Fruit fly (Drosophila melanogaster) whole organism, embryonic: ENCODE data around the gene CG44001.

Experiments
- B-H1 ChIP-seq: fragments of 200-800 bp; sonication (Bioruptor generic); IDR thresholded peaks from 3 replicates; pipeline ENCODE4 v1.3.6; 2022; ENCODE audit warnings: missing biosample characterization, missing genetic modification characterization
- B-H2 ChIP-seq: fragments of 200-800 bp; sonication (Bioruptor generic); optimal IDR thresholded peaks from 2 replicates; lab custom pipeline; 2018; ENCODE audit warnings: missing biosample characterization, mild to moderate bottlenecking, missing genetic modification characterization
- BtbVII ChIP-seq: fragments of 200-800 bp; sonication (Bioruptor generic); optimal IDR thresholded peaks from 3 replicates; lab custom pipeline; 2017; ENCODE audit warnings: missing biosample characterization, mild to moderate bottlenecking, missing genetic modification characterization
- CG10543 ChIP-seq: fragments of 200-800 bp; sonication (Bioruptor generic); optimal IDR thresholded peaks from 3 replicates; lab custom pipeline; 2017; ENCODE audit warnings: missing biosample characterization, mild to moderate bottlenecking, missing genetic modification characterization, moderate library complexity
- CG11504 ChIP-seq: fragments of 200-800 bp; sonication (Bioruptor generic); optimal IDR thresholded peaks from 3 replicates; lab custom pipeline; 2019; ENCODE audit warnings: missing biosample characterization, mild to moderate bottlenecking, missing genetic modification characterization, moderate library complexity
- CG12104 ChIP-seq: fragments of 200-800 bp; sonication (Bioruptor generic); optimal IDR thresholded peaks from 3 replicates; lab custom pipeline; 2016; ENCODE audit warnings: missing biosample characterization, missing genetic modification characterization
- CG12155 ChIP-seq: fragments of 200-800 bp; sonication (Bioruptor generic); optimal IDR thresholded peaks from 3 replicates; lab custom pipeline; 2016; ENCODE audit warnings: missing biosample characterization, missing genetic modification characterization
- CG14965 ChIP-seq: fragments of 200-800 bp; sonication (Bioruptor generic); optimal IDR thresholded peaks from 2 replicates; lab custom pipeline; 2016; ENCODE audit warnings: missing biosample characterization, missing genetic modification characterization, borderline replicate concordance
- CG17359 ChIP-seq: fragments of 200-800 bp; sonication (Bioruptor generic); optimal IDR thresholded peaks from 3 replicates; lab custom pipeline; 2018; ENCODE audit warnings: missing biosample characterization, mild to moderate bottlenecking, missing genetic modification characterization, moderate library complexity
- CG18011 ChIP-seq: fragments of 200-800 bp; sonication (Bioruptor generic); optimal IDR thresholded peaks from 2 replicates; lab custom pipeline; 2017; ENCODE audit warnings: missing biosample characterization, missing genetic modification characterization, mild to moderate bottlenecking, moderate library complexity, missing genotype
- CG18599 ChIP-seq: fragments of 200-800 bp; sonication (Bioruptor generic); optimal IDR thresholded peaks from 3 replicates; lab custom pipeline; 2017; ENCODE audit warnings: missing biosample characterization, missing genetic modification characterization, mild to moderate bottlenecking, moderate library complexity, missing genetic modification reagents
- CG2889 ChIP-seq: fragments of 200-800 bp; sonication (Bioruptor generic); IDR thresholded peaks from 3 replicates; pipeline ENCODE4 v1.3.6; 2022; ENCODE audit warnings: missing biosample characterization, missing genetic modification characterization
- CG30020 ChIP-seq: fragments of 200-800 bp; optimal IDR thresholded peaks from 2 replicates; lab custom pipeline; 2019; ENCODE audit warnings: missing biosample characterization, mild to moderate bottlenecking, missing genetic modification characterization, moderate library complexity
- CG4282 ChIP-seq: fragments of 200-800 bp; sonication (Bioruptor generic); optimal IDR thresholded peaks from 2 replicates; lab custom pipeline; 2016; ENCODE audit warnings: missing biosample characterization, missing genetic modification characterization
- CG4617 ChIP-seq: fragments of 200-800 bp; sonication (Bioruptor generic); optimal IDR thresholded peaks from 3 replicates; lab custom pipeline; 2016; ENCODE audit warnings: missing biosample characterization, missing genetic modification characterization, borderline replicate concordance
- CG5245 ChIP-seq: fragments of 200-800 bp; sonication (Bioruptor generic); optimal IDR thresholded peaks from 3 replicates; lab custom pipeline; 2016; ENCODE audit warnings: missing biosample characterization, missing genetic modification characterization
- CG6791 ChIP-seq: fragments of 200-800 bp; sonication (Bioruptor generic); IDR thresholded peaks from 3 replicates; pipeline ENCODE4 v1.3.6; 2022; ENCODE audit warnings: missing biosample characterization, missing genetic modification characterization; ENCODE audit not compliant: partially characterized antibody
- CG7839 ChIP-seq: fragments of 200-800 bp; sonication (Bioruptor generic); optimal IDR thresholded peaks from 3 replicates; lab custom pipeline; 2018; ENCODE audit warnings: missing biosample characterization, mild to moderate bottlenecking, missing genetic modification characterization, moderate library complexity
- CrebB ChIP-seq: fragments of 200-800 bp; sonication (Bioruptor generic); optimal IDR thresholded peaks from 3 replicates; lab custom pipeline; 2018; ENCODE audit warnings: missing biosample characterization, mild to moderate bottlenecking, missing genetic modification characterization
- ERR ChIP-seq: fragments of 200-800 bp; sonication (Bioruptor generic); optimal IDR thresholded peaks from 2 replicates; lab custom pipeline; 2016; ENCODE audit warnings: missing biosample characterization, missing genetic modification characterization
- Ets65A ChIP-seq: fragments of 200-800 bp; sonication (Bioruptor generic); peaks from one replicate; lab custom pipeline; 2016; ENCODE audit warnings: missing biosample characterization, missing genetic modification characterization
- Gug ChIP-seq: fragments of 200-800 bp; sonication (Bioruptor generic); IDR thresholded peaks from 4 replicates; pipeline ENCODE4 v1.3.6; 2022; ENCODE audit warnings: missing biosample characterization, missing genetic modification characterization
- Neu2 ChIP-seq: fragments of 200-800 bp; sonication (Bioruptor generic); optimal IDR thresholded peaks from 3 replicates; lab custom pipeline; 2016; ENCODE audit warnings: missing biosample characterization, missing genetic modification characterization, borderline replicate concordance
- Oli ChIP-seq: fragments of 200-800 bp; sonication (Bioruptor generic); optimal IDR thresholded peaks from 2 replicates; lab custom pipeline; 2018; ENCODE audit warnings: missing biosample characterization, mild to moderate bottlenecking, missing genetic modification characterization, moderate library complexity
- Optix ChIP-seq: fragments of 200-800 bp; sonication (Bioruptor generic); IDR thresholded peaks from 3 replicates; pipeline ENCODE4 v1.3.6; 2022; ENCODE audit warnings: missing biosample characterization, missing genetic modification characterization
- Pdp1 ChIP-seq, 2 experiments: fragments of 200-800 bp; sonication (Bioruptor generic); optimal IDR thresholded peaks; 3 replicates each; lab custom pipeline; 2016; ENCODE audit warnings: missing biosample characterization in 2 of 2, missing genetic modification characterization in 2 of 2, mild to moderate bottlenecking in 1 of 2, moderate library complexity in 1 of 2
- Sin3A ChIP-seq: fragments of >200 bp; optimal IDR thresholded peaks from 2 replicates; lab custom pipeline; 2018
- Sox100B ChIP-seq: fragments of 200-800 bp; sonication (Bioruptor generic); optimal IDR thresholded peaks from 3 replicates; lab custom pipeline; 2018; ENCODE audit warnings: missing biosample characterization, mild to moderate bottlenecking, missing genetic modification characterization
- Sox102F ChIP-seq: fragments of 200-800 bp; sonication (Bioruptor generic); optimal IDR thresholded peaks from 2 replicates; lab custom pipeline; 2018; ENCODE audit warnings: missing biosample characterization, mild to moderate bottlenecking, missing genetic modification characterization, moderate library complexity
- aop ChIP-seq: fragments of 200-800 bp; sonication (Bioruptor generic); IDR thresholded peaks from 2 replicates; pipeline ENCODE4 v1.3.6; 2022; ENCODE audit warnings: missing biosample characterization, missing genetic modification characterization
- btn ChIP-seq: fragments of 200-800 bp; sonication (Bioruptor generic); optimal IDR thresholded peaks from 2 replicates; lab custom pipeline; 2016; ENCODE audit warnings: missing biosample characterization, missing genetic modification characterization
- chinmo ChIP-seq: fragments of 200-800 bp; sonication (Bioruptor generic); IDR thresholded peaks from 4 replicates; pipeline ENCODE4 v1.3.6; 2022; ENCODE audit warnings: missing biosample characterization, missing genetic modification characterization; ENCODE audit not compliant: partially characterized antibody
- croc ChIP-seq: fragments of 200-800 bp; sonication (Bioruptor generic); conservative IDR thresholded peaks from 3 replicates; pipeline ENCODE4 v1.3.6; 2022; ENCODE audit warnings: missing biosample characterization, missing genetic modification characterization
- crp ChIP-seq, 2 experiments: fragments of 200-800 bp; sonication (Bioruptor generic); optimal IDR thresholded peaks; 2 replicates in 1 of 2; 3 replicates in 1 of 2; lab custom pipeline; 2017; ENCODE audit warnings: missing biosample characterization in 2 of 2, missing genetic modification characterization in 2 of 2, mild to moderate bottlenecking in 1 of 2, moderate library complexity in 1 of 2
- dm ChIP-seq: fragments of 200-800 bp; sonication (Bioruptor generic); optimal IDR thresholded peaks from 3 replicates; lab custom pipeline; 2016; ENCODE audit warnings: missing biosample characterization, missing genetic modification characterization
- eve ChIP-seq, 2 experiments: fragments of >200 bp; optimal IDR thresholded peaks; 2 replicates each; lab custom pipeline; 2017; ENCODE audit warnings: missing biosample characterization in 2 of 2, missing genetic modification characterization in 2 of 2
- gt ChIP-seq: fragments of 200-800 bp; sonication (Bioruptor generic); IDR thresholded peaks from 2 replicates; pipeline ENCODE4 v1.3.6; 2022; ENCODE audit warnings: missing biosample characterization, missing genetic modification characterization
- hbn ChIP-seq: fragments of 200-800 bp; sonication (Bioruptor generic); IDR thresholded peaks from 2 replicates; pipeline ENCODE4 v1.3.6; 2022; ENCODE audit warnings: missing biosample characterization, missing genetic modification characterization; ENCODE audit not compliant: partially characterized antibody
- knrl ChIP-seq: fragments of 200-800 bp; sonication (Bioruptor generic); IDR thresholded peaks from 3 replicates; pipeline ENCODE4 v1.3.6; 2022; ENCODE audit warnings: missing biosample characterization, missing genetic modification characterization; ENCODE audit not compliant: partially characterized antibody
- lov ChIP-seq, 2 experiments: fragments of 200-800 bp in 1 of 2; fragments of >200 bp in 1 of 2; sonication (Bioruptor generic) in 1 of 2; IDR thresholded peaks in 1 of 2; optimal IDR thresholded peaks in 1 of 2; 2 replicates in 1 of 2; 3 replicates in 1 of 2; pipeline versions ENCODE4 v1.3.6 to Lab custom; 2017 to 2022; ENCODE audit warnings: missing biosample characterization in 1 of 2, missing genetic modification characterization in 1 of 2
- mld ChIP-seq: fragments of 200-800 bp; sonication (Bioruptor generic); IDR thresholded peaks from 3 replicates; pipeline ENCODE4 v1.3.6; 2022; ENCODE audit warnings: missing biosample characterization, missing genetic modification characterization; ENCODE audit not compliant: partially characterized antibody
- nerfin-1 ChIP-seq: fragments of 200-800 bp; sonication (Bioruptor generic); optimal IDR thresholded peaks from 3 replicates; lab custom pipeline; 2019; ENCODE audit warnings: missing biosample characterization, mild to moderate bottlenecking, missing genetic modification characterization, moderate library complexity
- pros ChIP-seq: fragments of 200-800 bp; sonication (Bioruptor generic); optimal IDR thresholded peaks from 3 replicates; lab custom pipeline; 2019; ENCODE audit warnings: missing biosample characterization, mild to moderate bottlenecking, missing genetic modification characterization, moderate library complexity
- pum ChIP-seq: fragments of 200-800 bp; sonication (Bioruptor generic); optimal IDR thresholded peaks from 2 replicates; lab custom pipeline; 2016; ENCODE audit warnings: missing biosample characterization, missing genetic modification characterization
- schlank ChIP-seq: fragments of 200-800 bp; sonication (Bioruptor generic); optimal IDR thresholded peaks from 2 replicates; lab custom pipeline; 2018; ENCODE audit warnings: missing biosample characterization, mild to moderate bottlenecking, missing genetic modification characterization
- sens ChIP-seq: fragments of 200-800 bp; sonication (Bioruptor generic); peaks from one replicate; lab custom pipeline; 2016; ENCODE audit warnings: missing biosample characterization, missing genetic modification characterization
- sens-2 ChIP-seq: fragments of 200-800 bp; sonication (Bioruptor generic); IDR thresholded peaks from 2 replicates; pipeline ENCODE4 v1.3.6; 2022; ENCODE audit warnings: missing biosample characterization, missing genetic modification characterization
- sim ChIP-seq: fragments of 200-800 bp; sonication (Bioruptor generic); IDR thresholded peaks from 2 replicates; pipeline ENCODE4 v1.3.6; 2022; ENCODE audit warnings: missing biosample characterization, missing genetic modification characterization

CG44001 gene

DNA sequence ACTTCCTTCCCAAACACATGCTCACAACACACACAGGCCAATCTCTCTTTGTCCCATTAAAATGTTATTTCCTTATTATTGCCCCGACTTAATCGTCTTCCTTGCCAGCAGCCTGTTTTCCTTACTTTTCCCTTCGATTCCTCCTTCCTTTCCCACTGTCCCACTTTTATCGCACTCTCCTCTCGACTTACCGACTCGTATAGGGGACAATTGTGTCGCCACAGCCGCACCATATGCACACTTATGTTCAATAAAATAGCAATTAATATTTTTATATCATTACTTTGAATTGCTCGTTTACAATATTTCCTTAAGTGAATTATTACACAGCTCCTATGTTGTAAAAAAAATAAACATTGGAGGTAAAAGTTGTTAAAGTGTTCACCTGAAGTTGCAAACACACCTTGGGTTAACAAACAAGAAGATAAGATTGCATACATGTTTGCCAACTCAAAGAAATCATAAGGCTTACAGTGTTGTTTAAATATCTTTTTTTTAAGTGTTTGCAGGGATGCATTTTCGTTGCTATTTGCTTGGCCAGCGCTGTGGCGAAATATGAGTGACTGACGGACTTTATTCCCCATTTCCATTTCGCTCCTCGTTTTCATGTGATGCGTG, 43.9 kb downstream of the CG44001 start:
- TF ChIP-seq CG14965 (GFP tag; lab: Kevin White, UChicago) (peak; percentile 14), CG4617 (GFP tag; lab: Kevin White, UChicago) (peak; percentile 49), nerfin-1 (peak; percentile 76), Gug (GFP tag; lab: Robert Waterston, UW) (peak; percentile 41; the same call in 1 of the 4 replicates), B-H2 (GFP tag; lab: Kevin White, UChicago) (no peak), Sin3A (no peak), gt (GFP tag; lab: Robert Waterston, UW) (no peak), mld (GFP tag; lab: Robert Waterston, UW) (no peak), chinmo (GFP tag; lab: Robert Waterston, UW) (no peak), crp (GFP tag; optimal IDR thresholded peaks at IDR 0.05; lab: Kevin White, UChicago) (peak in 1 of 2 experiments; percentile 14), CG12104 (GFP tag; lab: Kevin White, UChicago) (peak; percentile 81), CG6791 (GFP tag; lab: Robert Waterston, UW) (no peak), CG5245 (GFP tag; lab: Kevin White, UChicago) (peak; percentile 69), CG7839 (peak; percentile 89), sens (GFP tag; lab: Kevin White, UChicago) (peak; percentile 94), CG4282 (no peak), CrebB (tag; lab: Kevin White, UChicago) (peak; percentile 66), Pdp1 (GFP tag; optimal IDR thresholded peaks at IDR 0.05; lab: Kevin White, UChicago) (peak; percentile 66 to 67), schlank (tag; lab: Kevin White, UChicago) (peak; percentile 36), knrl (GFP tag; lab: Robert Waterston, UW) (no peak), CG11504 (tag; lab: Kevin White, UChicago) (peak; percentile 90), Oli (peak; percentile 85), Ets65A (GFP tag; lab: Kevin White, UChicago) (peak; percentile 96), eve (GFP tag; optimal IDR thresholded peaks at IDR 0.05; lab: Kevin White, UChicago) (peak in 1 of 2 experiments; percentile 95), Sox102F (GFP tag; lab: Kevin White, UChicago) (peak; percentile 88), CG30020 (tag; lab: Kevin White, UChicago) (peak; percentile 15), CG18599 (GFP tag; lab: Kevin White, UChicago) (peak; percentile 89), Optix (GFP tag; lab: Robert Waterston, UW) (no peak), croc (GFP tag; lab: Robert Waterston, UW) (peak; percentile 20; the same call in 1 of the 3 replicates), pros (GFP tag; lab: Kevin White, UChicago) (no peak), B-H1 (peak; percentile 37; the same call in 2 of the 3 replicates), BtbVII (GFP tag; lab: Kevin White, UChicago) (peak; percentile 70), Sox100B (GFP tag; lab: Kevin White, UChicago) (peak; percentile 89), Neu2 (no peak), dm (peak; percentile 21), aop (GFP tag; lab: Robert Waterston, UW) (no peak), ERR (GFP tag; lab: Kevin White, UChicago) (peak; percentile 34), lov (optimal IDR thresholded peaks at IDR 0.05; lab: Kevin White, UChicago) (no peak), lov (GFP tag; IDR thresholded peaks at IDR 0.05; lab: Robert Waterston, UW) (no peak), CG17359 (tag; lab: Kevin White, UChicago) (peak; percentile 87), sens-2 (GFP tag; lab: Robert Waterston, UW) (no peak), CG10543 (GFP tag; lab: Kevin White, UChicago) (peak; percentile 57), CG2889 (GFP tag; lab: Robert Waterston, UW) (0 out of 3 replicates have a peak, but pooled peaks have one; percentile 17), pum (GFP tag; lab: Kevin White, UChicago) (peak; percentile 55), btn (peak; percentile 33), CG18011 (peak; percentile 19), sim (GFP tag; lab: Robert Waterston, UW) (no peak; the same call in 1 of the 2 replicates), CG12155 (GFP tag; lab: Kevin White, UChicago) (peak; percentile 53), hbn (no peak)
